Fruit fly (Drosophila melanogaster): ENCODE results near the gene Ypel.

Gene Ypel

dm6 chrX:10212118-10212517 is at the start of gene Ypel:
Ypel (minus strand) TSS chrX:10212374.
- TF ChIP-seq CG32121 (GFP tag; IDR thresholded peaks at IDR 0.05) (no peak), rn (GFP tag; IDR thresholded peaks at IDR 0.05) (no peak), CG34367 (tag; optimal IDR thresholded peaks at IDR 0.05) (no peak), CG4496 (GFP tag; IDR thresholded peaks at IDR 0.05) (no peak), D1 (tag; optimal IDR thresholded peaks at IDR 0.05) (no peak), Ets98B (GFP tag; IDR thresholded peaks at IDR 0.05) (no peak), fd96Ca (GFP tag; IDR thresholded peaks at IDR 0.05) (no peak), CG15710 (tag; optimal IDR thresholded peaks at IDR 0.05) (no peak)

- TF ChIP-seq CG34367 (tag; optimal IDR thresholded peaks at IDR 0.05) (no peak), CG8159 (tag; optimal IDR thresholded peaks at IDR 0.05) (no peak), CG32121 (GFP tag; IDR thresholded peaks at IDR 0.05) (no peak), Pif1B (GFP tag; optimal IDR thresholded peaks at IDR 0.05) (no peak), rn (GFP tag; IDR thresholded peaks at IDR 0.05) (no peak), Pif1A (GFP tag; optimal IDR thresholded peaks at IDR 0.05) (no peak), CG17806 (tag; optimal IDR thresholded peaks at IDR 0.05) (no peak), CG10348 (GFP tag; IDR thresholded peaks at IDR 0.05) (no peak), CG12605 (GFP tag; IDR thresholded peaks at IDR 0.05) (no peak)
Observed at dm6 chrX:10261172-10261571, 49.0 kb upstream of the Ypel start.

- no peak for TF ChIP-seq CG15710 (tag; optimal IDR thresholded peaks at IDR 0.05)
- no peak for TF ChIP-seq Pif1A (GFP tag; optimal IDR thresholded peaks at IDR 0.05)
Observed at dm6 chrX:10259524-10259923, 47.4 kb upstream of the Ypel start.

- TF ChIP-seq CG34367 (tag; optimal IDR thresholded peaks at IDR 0.05) (no peak), Snoo (tag; optimal IDR thresholded peaks at IDR 0.05) (no peak), Pif1B (GFP tag; optimal IDR thresholded peaks at IDR 0.05) (no peak), CG10348 (GFP tag; IDR thresholded peaks at IDR 0.05) (no peak)
Observed at dm6 chrX:10256228-10256627, 44.1 kb upstream of the Ypel start.

dm6 chrX:10252745-10253144 is 40.6 kb upstream of the Ypel start:
- TF ChIP-seq CG4496 (GFP tag; IDR thresholded peaks at IDR 0.05): peak; percentile 57; the same call in 2 of the 3 replicates
- TF ChIP-seq Ets98B (GFP tag; IDR thresholded peaks at IDR 0.05): no peak

dm6 chrX:10250659-10251058 is 38.5 kb upstream of the Ypel start:
- TF ChIP-seq CG8301 (tag; optimal IDR thresholded peaks at IDR 0.05) (peak; percentile 1), CG32121 (GFP tag; IDR thresholded peaks at IDR 0.05) (peak; percentile 27), D1 (tag; optimal IDR thresholded peaks at IDR 0.05) (no peak)

dm6 chrX:10250017-10250416 is 37.8 kb upstream of the Ypel start:
- no peak for TF ChIP-seq CG17806 (tag; optimal IDR thresholded peaks at IDR 0.05)

- TF ChIP-seq Snoo (tag; optimal IDR thresholded peaks at IDR 0.05): no peak
- peak; percentile 40; the same call in 1 of the 2 replicates for TF ChIP-seq CG32121 (GFP tag; IDR thresholded peaks at IDR 0.05)
- no peak for TF ChIP-seq CG17806 (tag; optimal IDR thresholded peaks at IDR 0.05)
- peak; percentile 30; the same call in 1 of the 2 replicates for TF ChIP-seq Ets98B (GFP tag; IDR thresholded peaks at IDR 0.05)
- TF ChIP-seq CG8301 (tag; optimal IDR thresholded peaks at IDR 0.05): no peak
- TF ChIP-seq rn (GFP tag; IDR thresholded peaks at IDR 0.05): no peak
- TF ChIP-seq CG12605 (GFP tag; IDR thresholded peaks at IDR 0.05): no peak
- no peak for TF ChIP-seq Pif1B (GFP tag; optimal IDR thresholded peaks at IDR 0.05)
- TF ChIP-seq CG9948 (tag; optimal IDR thresholded peaks at IDR 0.05): no peak
- peak; percentile 33; the same call in 1 of the 3 replicates for TF ChIP-seq CG4496 (GFP tag; IDR thresholded peaks at IDR 0.05)
- no peak for TF ChIP-seq CG34367 (tag; optimal IDR thresholded peaks at IDR 0.05)
- TF ChIP-seq CG13204 (GFP tag; optimal IDR thresholded peaks at IDR 0.05): no peak
- TF ChIP-seq CG10348 (GFP tag; IDR thresholded peaks at IDR 0.05): no peak
- TF ChIP-seq EcR (GFP tag; optimal IDR thresholded peaks at IDR 0.05): no peak
- no peak for TF ChIP-seq gl (tag; optimal IDR thresholded peaks at IDR 0.05)
- no peak for TF ChIP-seq CG8159 (tag; optimal IDR thresholded peaks at IDR 0.05)
- no peak for TF ChIP-seq Pif1A (GFP tag; optimal IDR thresholded peaks at IDR 0.05)
- no peak for TF ChIP-seq CG14655 (GFP tag; optimal IDR thresholded peaks at IDR 0.05)
- no peak for TF ChIP-seq D1 (tag; optimal IDR thresholded peaks at IDR 0.05)
- TF ChIP-seq CG15710 (tag; optimal IDR thresholded peaks at IDR 0.05): no peak
- peak; percentile 41; the same call in 1 of the 3 replicates for TF ChIP-seq fd96Ca (GFP tag; IDR thresholded peaks at IDR 0.05)
Observed at dm6 chrX:10247366-10247765, 35.2 kb upstream of the Ypel start.

dm6 chrX:10244763-10245162 is 32.6 kb upstream of the Ypel start:
- TF ChIP-seq fd96Ca (GFP tag; IDR thresholded peaks at IDR 0.05) (no peak), Pif1A (GFP tag; optimal IDR thresholded peaks at IDR 0.05) (no peak), CG9948 (tag; optimal IDR thresholded peaks at IDR 0.05) (no peak), D1 (tag; optimal IDR thresholded peaks at IDR 0.05) (no peak), Pif1B (GFP tag; optimal IDR thresholded peaks at IDR 0.05) (no peak), CG8301 (tag; optimal IDR thresholded peaks at IDR 0.05) (no peak), CG12605 (GFP tag; IDR thresholded peaks at IDR 0.05) (no peak), CG32121 (GFP tag; IDR thresholded peaks at IDR 0.05) (no peak), CG15710 (tag; optimal IDR thresholded peaks at IDR 0.05) (no peak), CG34367 (tag; optimal IDR thresholded peaks at IDR 0.05) (no peak), gl (tag; optimal IDR thresholded peaks at IDR 0.05) (no peak), Ets98B (GFP tag; IDR thresholded peaks at IDR 0.05) (0 out of 2 replicates have a peak, but pooled peaks have one; percentile 13), CG14655 (GFP tag; optimal IDR thresholded peaks at IDR 0.05) (peak; percentile 16), rn (GFP tag; IDR thresholded peaks at IDR 0.05) (no peak), CG17806 (tag; optimal IDR thresholded peaks at IDR 0.05) (no peak), CG4496 (GFP tag; IDR thresholded peaks at IDR 0.05) (0 out of 3 replicates have a peak, but pooled peaks have one; percentile 29), CG10348 (GFP tag; IDR thresholded peaks at IDR 0.05) (no peak), EcR (GFP tag; optimal IDR thresholded peaks at IDR 0.05) (no peak), CG8159 (tag; optimal IDR thresholded peaks at IDR 0.05) (no peak), CG13204 (GFP tag; optimal IDR thresholded peaks at IDR 0.05) (no peak), Snoo (tag; optimal IDR thresholded peaks at IDR 0.05) (no peak)
